Worm (Caenorhabditis elegans): ENCODE measurements around the gene aptf-3.
A peak's percentile ranks its signal among the peaks of the same experiment; 100 is the strongest.

aptf-3 gene

ce11 chrII:8566806-8567266 lies 27.2 kb upstream of the aptf-3 start, which contains the start of gene F54C9.3:
TSS of gene F54C9.3 (minus strand) at chrII:8566856.
- peak; percentile 1 for TF ChIP-seq dve-1 (tag; optimal IDR thresholded peaks at IDR 0.05)
- TF ChIP-seq ref-2 (tag; optimal IDR thresholded peaks at IDR 0.05), result no peak
- peak; percentile 74 for TF ChIP-seq elt-2 (tag; optimal IDR thresholded peaks at IDR 0.05)

ce11 chrII:8568234-8568969 lies 25.6 kb upstream of the aptf-3 start:
- no peak for TF ChIP-seq pha-2 (tag; optimal IDR thresholded peaks at IDR 0.05)
- no peak for TF ChIP-seq C08G9.2 (tag; optimal IDR thresholded peaks at IDR 0.05)
- peak; percentile 60 for TF ChIP-seq hlh-6 (tag; optimal IDR thresholded peaks at IDR 0.05)

ce11 chrII:8569038-8569977 lies 24.7 kb upstream of the aptf-3 start, which contains the start of the genes col-38 and rpl-5:
TSS of gene col-38 (minus strand) at chrII:8569088.
TSS of gene rpl-5 (plus strand) at chrII:8569927.
- TF ChIP-seq ceh-30 (tag; optimal IDR thresholded peaks at IDR 0.05) (peak; percentile 76), ceh-24 (tag; optimal IDR thresholded peaks at IDR 0.05) (no peak), ceh-6 (GFP tag; optimal IDR thresholded peaks at IDR 0.05) (no peak), ceh-9 (tag; optimal IDR thresholded peaks at IDR 0.05) (no peak), K02D7.2 (tag; optimal IDR thresholded peaks at IDR 0.05) (no peak), eyg-1 (tag; optimal IDR thresholded peaks at IDR 0.05) (no peak), ceh-19 (GFP tag; optimal IDR thresholded peaks at IDR 0.05) (no peak), fkh-10 (GFP tag; optimal IDR thresholded peaks at IDR 0.05) (no peak), lin-11 (tag; optimal IDR thresholded peaks at IDR 0.05) (no peak), npax-4 (tag; optimal IDR thresholded peaks at IDR 0.05) (no peak), pros-1 (tag; optimal IDR thresholded peaks at IDR 0.05) (peak; percentile 10), pha-2 (tag; optimal IDR thresholded peaks at IDR 0.05) (no peak), dve-1 (tag; optimal IDR thresholded peaks at IDR 0.05) (peak; percentile 68), pha-4 (tag; optimal IDR thresholded peaks at IDR 0.05) (no peak), gmeb-2 (tag; optimal IDR thresholded peaks at IDR 0.05) (no peak), ceh-22 (tag; optimal IDR thresholded peaks at IDR 0.05) (no peak), ceh-34 (tag; optimal IDR thresholded peaks at IDR 0.05) (peak; percentile 66), ama-1 (optimal IDR thresholded peaks at IDR 0.05) (no peak), unc-86 (tag; optimal IDR thresholded peaks at IDR 0.05) (no peak), sox-4 (tag; optimal IDR thresholded peaks at IDR 0.05) (no peak), ztf-16 (tag; optimal IDR thresholded peaks at IDR 0.05) (no peak), hlh-13 (GFP tag; optimal IDR thresholded peaks at IDR 0.05) (no peak), F13H6.1 (tag; optimal IDR thresholded peaks at IDR 0.05) (peak; percentile 7), C38D4.7 (GFP tag; optimal IDR thresholded peaks at IDR 0.05) (no peak), che-1 (tag; optimal IDR thresholded peaks at IDR 0.05) (peak; percentile 27), T23F11.4 (GFP tag; optimal IDR thresholded peaks at IDR 0.05) (no peak), ceh-48 (tag; optimal IDR thresholded peaks at IDR 0.05) (peak; percentile 0), fax-1 (tag; optimal IDR thresholded peaks at IDR 0.05) (no peak), Y22D7AL.16 (tag; optimal IDR thresholded peaks at IDR 0.05) (peak; percentile 26), odd-2 (tag; optimal IDR thresholded peaks at IDR 0.05) (no peak), ceh-45 (GFP tag; IDR thresholded peaks at IDR 0.05) (no peak), hlh-6 (tag; optimal IDR thresholded peaks at IDR 0.05) (no peak), ref-2 (tag; optimal IDR thresholded peaks at IDR 0.05) (peak; percentile 48), ahr-1 (tag; optimal IDR thresholded peaks at IDR 0.05) (no peak), ets-4 (tag; optimal IDR thresholded peaks at IDR 0.05) (peak; percentile 46), fkh-6 (tag; optimal IDR thresholded peaks at IDR 0.05) (no peak), syd-9 (tag; optimal IDR thresholded peaks at IDR 0.05) (no peak), C08G9.2 (tag; optimal IDR thresholded peaks at IDR 0.05) (peak; percentile 48), zip-5 (tag; optimal IDR thresholded peaks at IDR 0.05) (no peak), unc-42 (tag; optimal IDR thresholded peaks at IDR 0.05) (peak; percentile 67), nhr-232 (tag; optimal IDR thresholded peaks at IDR 0.05) (no peak), ceh-2 (tag; optimal IDR thresholded peaks at IDR 0.05) (no peak), ceh-18 (tag; optimal IDR thresholded peaks at IDR 0.05) (peak; percentile 77), madf-2 (tag; optimal IDR thresholded peaks at IDR 0.05) (peak; percentile 29)
